Worm (Caenorhabditis elegans): Measurements from ENCODE around the gene C10A4.2.

DNA sequence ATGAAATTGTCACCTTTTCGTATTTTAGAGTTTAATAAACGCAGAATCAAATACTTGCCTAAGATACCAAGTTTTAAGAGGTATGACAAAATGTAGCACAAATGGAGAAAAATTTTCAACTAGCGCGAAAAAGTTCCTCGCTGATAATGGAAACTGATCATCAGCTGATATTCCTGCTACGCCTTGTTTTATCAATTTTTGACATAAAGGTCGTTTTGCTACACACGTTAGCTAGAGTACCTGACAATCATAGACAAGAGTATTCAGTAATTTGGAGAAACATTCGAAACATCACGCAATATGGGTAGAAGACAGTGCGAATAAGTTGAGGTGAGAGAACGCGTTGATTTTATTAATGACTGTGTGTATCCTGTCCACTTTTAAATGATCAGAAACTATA, 35.7 kb downstream of the C10A4.2 start:
- TF ChIP-seq ama-1 (optimal IDR thresholded peaks at IDR 0.05) (no peak), sea-1 (GFP tag; conservative IDR thresholded peaks at IDR 0.05) (no peak), tbx-37 (GFP tag; conservative IDR thresholded peaks at IDR 0.05) (no peak)

Measured in whole organism, early embryonic.